Fruit fly (Drosophila melanogaster) whole organism, prepupa: ENCODE data around the gene CG11369.

Experiments used
- Blimp-1 ChIP-seq: fragments of 200-800 bp; sonication (Bioruptor generic); optimal IDR thresholded peaks from 3 replicates; lab custom pipeline; 2017; ENCODE audit warnings: missing biosample characterization, missing genetic modification characterization, mild to moderate bottlenecking, moderate library complexity, missing genetic modification reagents
- CG10669 ChIP-seq: fragments of 200-800 bp; sonication (Bioruptor generic); optimal IDR thresholded peaks from 3 replicates; lab custom pipeline; 2018; ENCODE audit warnings: missing biosample characterization, mild to moderate bottlenecking, missing genetic modification characterization, moderate library complexity
- CG11294 ChIP-seq: fragments of 200-800 bp; sonication (Bioruptor generic); IDR thresholded peaks from 2 replicates; pipeline ENCODE4 v1.3.6; 2022; ENCODE audit warnings: missing biosample characterization, missing genetic modification characterization
- CG11902 ChIP-seq: fragments of 200-800 bp; sonication (Bioruptor generic); optimal IDR thresholded peaks from 3 replicates; lab custom pipeline; 2016; ENCODE audit warnings: missing biosample characterization, missing genetic modification characterization
- CG31627 ChIP-seq: fragments of 200-800 bp; sonication (Bioruptor generic); optimal IDR thresholded peaks from 3 replicates; lab custom pipeline; 2016; ENCODE audit warnings: missing biosample characterization, missing genetic modification characterization
- CG32006 ChIP-seq: fragments of 200-800 bp; sonication (Bioruptor generic); optimal IDR thresholded peaks from 3 replicates; lab custom pipeline; 2017; ENCODE audit warnings: missing biosample characterization, mild to moderate bottlenecking, missing genetic modification characterization
- CG34406 ChIP-seq: fragments of 200-800 bp; sonication (Bioruptor generic); optimal IDR thresholded peaks from 3 replicates; lab custom pipeline; 2016; ENCODE audit warnings: missing biosample characterization, missing genetic modification characterization
- CG3919 ChIP-seq: fragments of 200-800 bp; sonication (Bioruptor generic); optimal IDR thresholded peaks from 3 replicates; lab custom pipeline; 2016; ENCODE audit warnings: missing biosample characterization, missing genetic modification characterization
- CG4318 ChIP-seq: fragments of 200-800 bp; sonication (Bioruptor generic); optimal IDR thresholded peaks from 3 replicates; lab custom pipeline; 2017; ENCODE audit warnings: missing biosample characterization, mild to moderate bottlenecking, missing genetic modification characterization
- CG6163 ChIP-seq: fragments of 200-800 bp; sonication (Bioruptor generic); IDR thresholded peaks from 3 replicates; pipeline ENCODE4 v1.3.6; 2022; ENCODE audit warnings: missing biosample characterization, missing genetic modification characterization
- CG6276 ChIP-seq: fragments of 200-800 bp; sonication (Bioruptor generic); optimal IDR thresholded peaks from 2 replicates; lab custom pipeline; 2017; ENCODE audit warnings: missing biosample characterization, mild to moderate bottlenecking, missing genetic modification characterization
- CG6792 ChIP-seq: fragments of 200-800 bp; sonication (Bioruptor generic); optimal IDR thresholded peaks from 3 replicates; lab custom pipeline; 2016; ENCODE audit warnings: missing biosample characterization, missing genetic modification characterization
- CG6808 ChIP-seq: fragments of 200-800 bp; sonication (Bioruptor generic); optimal IDR thresholded peaks from 3 replicates; lab custom pipeline; 2017; ENCODE audit warnings: missing biosample characterization, missing genetic modification characterization, mild to moderate bottlenecking, moderate library complexity, missing genetic modification reagents
- CG6854 ChIP-seq: fragments of 200-800 bp; sonication (Bioruptor generic); optimal IDR thresholded peaks from 2 replicates; lab custom pipeline; 2017; ENCODE audit warnings: missing biosample characterization, mild to moderate bottlenecking, missing genetic modification characterization
- CG7368 ChIP-seq: fragments of 200-800 bp; sonication (Bioruptor generic); optimal IDR thresholded peaks from 3 replicates; lab custom pipeline; 2016; ENCODE audit warnings: missing biosample characterization, missing genetic modification characterization
- CG8119 ChIP-seq: fragments of 200-800 bp; sonication (Bioruptor generic); IDR thresholded peaks from 3 replicates; pipeline ENCODE4 v1.3.6; 2022; ENCODE audit warnings: missing biosample characterization, missing genetic modification characterization
- CG8319 ChIP-seq: fragments of 200-800 bp; sonication (Bioruptor generic); optimal IDR thresholded peaks from 3 replicates; lab custom pipeline; 2016; ENCODE audit warnings: missing biosample characterization, missing genetic modification characterization
- CG9139 ChIP-seq: fragments of 200-800 bp; sonication (Bioruptor generic); optimal IDR thresholded peaks from 3 replicates; lab custom pipeline; 2017; ENCODE audit warnings: missing biosample characterization, mild to moderate bottlenecking, missing genetic modification characterization
- Eip75B ChIP-seq: fragments of 200-800 bp; sonication (Bioruptor generic); optimal IDR thresholded peaks from 3 replicates; lab custom pipeline; 2016; ENCODE audit warnings: missing biosample characterization, missing genetic modification characterization
- Eip78C ChIP-seq: fragments of 200-800 bp; sonication (Bioruptor generic); peaks from one replicate; lab custom pipeline; 2016; ENCODE audit warnings: missing biosample characterization, missing genetic modification characterization
- Eip93F ChIP-seq: fragments of 200-800 bp; sonication (Bioruptor generic); optimal IDR thresholded peaks from 2 replicates; lab custom pipeline; 2016; ENCODE audit warnings: missing biosample characterization, mild to moderate bottlenecking, missing genetic modification characterization
- Ets21C ChIP-seq: fragments of 200-800 bp; sonication (Bioruptor generic); optimal IDR thresholded peaks from 3 replicates; lab custom pipeline; 2016; ENCODE audit warnings: missing biosample characterization, missing genetic modification characterization
- Ets96B ChIP-seq: fragments of 200-800 bp; optimal IDR thresholded peaks from 2 replicates; lab custom pipeline; 2019; ENCODE audit warnings: missing biosample characterization, mild to moderate bottlenecking, missing genetic modification characterization, moderate library complexity
- Gug ChIP-seq: fragments of 200-800 bp; sonication (Bioruptor generic); IDR thresholded peaks from 2 replicates; pipeline ENCODE4 v1.3.6; 2022; ENCODE audit warnings: missing biosample characterization, missing genetic modification characterization
- Hr38 ChIP-seq: sonication (Bioruptor generic); optimal IDR thresholded peaks from 2 replicates; lab custom pipeline; 2016; ENCODE audit warnings: missing biosample characterization, missing genetic modification characterization
- Hr39 ChIP-seq: fragments of 200-800 bp; sonication (Bioruptor generic); optimal IDR thresholded peaks from 2 replicates; lab custom pipeline; 2016; ENCODE audit warnings: missing biosample characterization, missing genetic modification characterization
- Hr4 ChIP-seq: fragments of 200-800 bp; sonication (Bioruptor generic); optimal IDR thresholded peaks from 3 replicates; lab custom pipeline; 2016; ENCODE audit warnings: missing biosample characterization, missing genetic modification characterization
- Lpt ChIP-seq: fragments of 200-800 bp; sonication (Bioruptor generic); optimal IDR thresholded peaks from 3 replicates; lab custom pipeline; 2016; ENCODE audit warnings: missing biosample characterization, missing genetic modification characterization
- Met ChIP-seq: fragments of 200-800 bp; sonication (Bioruptor generic); optimal IDR thresholded peaks from 3 replicates; lab custom pipeline; 2016; ENCODE audit warnings: missing biosample characterization, missing genetic modification characterization
- OdsH ChIP-seq: fragments of 200-800 bp; sonication (Bioruptor generic); optimal IDR thresholded peaks from 3 replicates; lab custom pipeline; 2016; ENCODE audit warnings: missing biosample characterization, missing genetic modification characterization
- dac ChIP-seq: fragments of 200-800 bp; sonication (Bioruptor generic); optimal IDR thresholded peaks from 2 replicates; lab custom pipeline; 2017; ENCODE audit warnings: missing biosample characterization, mild to moderate bottlenecking, missing genetic modification characterization
- eg ChIP-seq: fragments of 200-800 bp; sonication (Bioruptor generic); IDR thresholded peaks from 3 replicates; pipeline ENCODE4 v1.3.6; 2022; ENCODE audit warnings: missing biosample characterization, missing genetic modification characterization
- esn ChIP-seq: fragments of 200-800 bp; sonication (Bioruptor generic); optimal IDR thresholded peaks from 2 replicates; lab custom pipeline; 2016; ENCODE audit warnings: missing biosample characterization, mild to moderate bottlenecking, missing genetic modification characterization, moderate library complexity
- fd59A ChIP-seq: fragments of 200-800 bp; sonication (Bioruptor generic); optimal IDR thresholded peaks from 2 replicates; lab custom pipeline; 2017; ENCODE audit warnings: missing biosample characterization, mild to moderate bottlenecking, missing genetic modification characterization, missing genetic modification reagents
- fd85E ChIP-seq: fragments of 200-800 bp; sonication (Bioruptor generic); optimal IDR thresholded peaks from 3 replicates; lab custom pipeline; 2016; ENCODE audit warnings: missing biosample characterization, missing genetic modification characterization
- lz ChIP-seq: fragments of 200-800 bp; sonication (Bioruptor generic); optimal IDR thresholded peaks from 3 replicates; lab custom pipeline; 2016; ENCODE audit warnings: missing biosample characterization, missing genetic modification characterization
- net ChIP-seq: fragments of 200-800 bp; sonication (Bioruptor generic); optimal IDR thresholded peaks from 3 replicates; lab custom pipeline; 2016; ENCODE audit warnings: missing biosample characterization, missing genetic modification characterization
- pdm3 ChIP-seq: fragments of 200-800 bp; sonication (Bioruptor generic); optimal IDR thresholded peaks from 3 replicates; lab custom pipeline; 2016; ENCODE audit warnings: missing biosample characterization, missing genetic modification characterization
- salr ChIP-seq, 2 experiments: fragments of 200-800 bp; sonication (Bioruptor generic); optimal IDR thresholded peaks; 3 replicates each; lab custom pipeline; 2016 to 2018; ENCODE audit warnings: missing biosample characterization in 2 of 2, missing genetic modification characterization in 2 of 2, mild to moderate bottlenecking in 1 of 2
- ss ChIP-seq, 2 experiments: fragments of 200-800 bp; sonication (Bioruptor generic); optimal IDR thresholded peaks; 2 replicates in 1 of 2; 3 replicates in 1 of 2; lab custom pipeline; 2017 to 2018; ENCODE audit warnings: mild to moderate bottlenecking in 2 of 2, missing biosample characterization in 2 of 2, missing genetic modification characterization in 2 of 2, moderate library complexity in 1 of 2
- svp ChIP-seq: fragments of 200-800 bp; sonication (Bioruptor generic); peaks from one replicate; lab custom pipeline; 2016; ENCODE audit warnings: missing biosample characterization, missing genetic modification characterization
- vri ChIP-seq: fragments of 200-800 bp; sonication (Bioruptor generic); optimal IDR thresholded peaks from 3 replicates; lab custom pipeline; 2016; ENCODE audit warnings: missing biosample characterization, mild to moderate bottlenecking, missing genetic modification characterization

Gene CG11369

DNA sequence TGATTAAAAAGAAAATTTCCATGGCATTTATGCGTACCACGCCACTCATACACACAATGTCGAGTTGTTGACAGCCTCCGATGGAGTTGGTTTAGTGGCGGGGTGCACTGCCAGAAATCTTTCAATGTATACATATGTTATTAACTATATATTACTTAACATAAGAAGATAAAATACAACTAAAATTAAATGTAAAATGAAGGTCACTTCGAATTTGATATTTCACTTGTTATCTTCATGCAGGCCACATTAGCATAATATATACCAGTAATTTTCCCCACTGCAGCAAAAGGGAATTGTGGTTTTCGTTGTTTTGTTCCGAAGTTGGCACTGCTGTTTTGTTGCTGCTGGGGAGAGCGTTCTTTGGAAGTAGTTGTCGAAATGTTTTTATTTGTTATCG is 39.2 kb upstream of the CG11369 start (continued):
- TF ChIP-seq CG8119 (GFP tag; lab: Robert Waterston, UW), result no peak
- TF ChIP-seq CG32006 (GFP tag; lab: Kevin White, UChicago), result peak; percentile 26
- peak; percentile 38 for TF ChIP-seq net (GFP tag; lab: Kevin White, UChicago)
- TF ChIP-seq Ets21C, result no peak
- TF ChIP-seq fd59A (GFP tag; lab: Kevin White, UChicago), result peak; percentile 69
- peak; percentile 6 for TF ChIP-seq Blimp-1 (GFP tag; lab: Kevin White, UChicago)
- TF ChIP-seq Eip93F, result no peak
- TF ChIP-seq Hr38 (GFP tag; lab: Kevin White, UChicago), result no peak
- TF ChIP-seq salr (GFP tag; optimal IDR thresholded peaks at IDR 0.05; lab: Kevin White, UChicago), result peak; percentile 19 to 46
- no peak for TF ChIP-seq dac (GFP tag; lab: Kevin White, UChicago)
- TF ChIP-seq CG11902, result peak; percentile 21
- peak; percentile 68 for TF ChIP-seq esn (GFP tag; lab: Kevin White, UChicago)
- TF ChIP-seq Eip78C, result peak; percentile 88
- TF ChIP-seq pdm3, result peak; percentile 46
- TF ChIP-seq Lpt (GFP tag; lab: Kevin White, UChicago), result no peak
- peak; percentile 79; the same call in 2 of the 3 replicates for TF ChIP-seq CG6163
- TF ChIP-seq eg (GFP tag; lab: Robert Waterston, UW), result 0 out of 3 replicates have a peak, but pooled peaks have one; percentile 31
- TF ChIP-seq ss (GFP tag; optimal IDR thresholded peaks at IDR 0.05; lab: Kevin White, UChicago), result peak; percentile 50 to 79
- TF ChIP-seq OdsH, result peak; percentile 51
- peak; percentile 1 for TF ChIP-seq Hr4 (GFP tag; lab: Kevin White, UChicago)
- TF ChIP-seq CG6276, result no peak
- TF ChIP-seq CG31627 (GFP tag; lab: Kevin White, UChicago), result peak; percentile 7
- TF ChIP-seq CG11294 (GFP tag; lab: Robert Waterston, UW), result no peak
- peak; percentile 36 for TF ChIP-seq Eip75B
- peak; percentile 85 for TF ChIP-seq Ets96B
- TF ChIP-seq svp (GFP tag; lab: Kevin White, UChicago), result peak; percentile 79
- peak; percentile 61 for TF ChIP-seq CG9139 (GFP tag; lab: Kevin White, UChicago)
- peak; percentile 39 for TF ChIP-seq CG7368 (GFP tag; lab: Kevin White, UChicago)
- peak; percentile 59 for TF ChIP-seq CG34406
- no peak for TF ChIP-seq CG4318 (GFP tag; lab: Kevin White, UChicago)
- TF ChIP-seq CG6792, result peak; percentile 59
- peak; percentile 17 for TF ChIP-seq vri (GFP tag; lab: Kevin White, UChicago)
- TF ChIP-seq CG10669 (GFP tag; lab: Kevin White, UChicago), result peak; percentile 80
- TF ChIP-seq CG6854 (GFP tag; lab: Kevin White, UChicago), result no peak
- TF ChIP-seq Met (GFP tag; lab: Kevin White, UChicago), result peak; percentile 52
- TF ChIP-seq CG3919 (GFP tag; lab: Kevin White, UChicago), result peak; percentile 67
- TF ChIP-seq lz (GFP tag; lab: Kevin White, UChicago), result peak; percentile 28
- no peak for TF ChIP-seq fd85E (GFP tag; lab: Kevin White, UChicago)
- TF ChIP-seq, all 60 proteins: peak for 46

DNA sequence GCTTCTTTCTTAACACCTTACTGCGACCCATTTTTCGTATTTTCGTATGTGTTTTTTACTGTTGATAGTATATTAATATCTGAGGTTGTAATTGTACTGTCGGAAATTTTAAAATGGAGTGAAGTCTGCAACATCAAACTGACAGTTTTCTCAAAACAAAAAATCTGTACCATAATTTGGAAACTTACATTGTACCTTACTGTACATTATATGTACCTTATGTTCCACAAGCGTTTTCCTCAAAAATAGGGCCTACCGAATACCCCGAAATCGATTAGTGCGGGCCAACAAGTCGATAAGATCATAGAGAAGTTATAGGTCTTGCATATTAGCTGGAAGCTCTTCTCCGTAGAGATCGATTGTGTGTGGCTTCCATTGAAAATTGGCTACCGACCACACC is 37.2 kb upstream of the CG11369 start, which contains the start of gene CG32720:
CG32720 (minus strand) TSS at position 101 of the 400 bp plus-strand sequence.
- TF ChIP-seq CG11294 (GFP tag; lab: Robert Waterston, UW) (no peak), lz (GFP tag; lab: Kevin White, UChicago) (no peak), Gug (no peak), Ets21C (no peak), dac (GFP tag; lab: Kevin White, UChicago) (no peak), Hr39 (GFP tag; lab: Kevin White, UChicago) (no peak), fd85E (GFP tag; lab: Kevin White, UChicago) (no peak), Hr38 (GFP tag; lab: Kevin White, UChicago) (no peak), fd59A (GFP tag; lab: Kevin White, UChicago) (no peak), CG8119 (GFP tag; lab: Robert Waterston, UW) (no peak), CG8319 (GFP tag; lab: Kevin White, UChicago) (no peak), pdm3 (no peak), CG6808 (GFP tag; lab: Kevin White, UChicago) (no peak), eg (GFP tag; lab: Robert Waterston, UW) (no peak)
